Worm (Caenorhabditis elegans) whole organism, L1 larva: ENCODE results near the gene ras-2.
"Not testable (repeated sequence)": the region's sequence is repeated elsewhere in the genome, so short reads cannot be mapped to it uniquely, and the experiment has no call there.

ENCODE experiments used
- F16B12.6 ChIP-seq: fragments of 150-350 bp; optimal IDR thresholded peaks from 2 replicates; lab custom pipeline; 2014; ENCODE audit warnings: missing biosample characterization, missing genetic modification characterization
- Y116A8C.19 ChIP-seq: sonication (generic microtip); optimal IDR thresholded peaks from 2 replicates; lab custom pipeline; 2016; ENCODE audit warnings: missing compliant biosample characterization, missing genetic modification characterization, borderline replicate concordance
- aly-2 ChIP-seq: fragments of 150-350 bp; optimal IDR thresholded peaks from 2 replicates; lab custom pipeline; 2014; ENCODE audit warnings: missing biosample characterization, missing genetic modification characterization
- blmp-1 ChIP-seq: fragments of 150-350 bp; optimal IDR thresholded peaks from 2 replicates; lab custom pipeline; 2014; ENCODE audit warnings: missing biosample characterization, missing genetic modification characterization
- ceh-8 ChIP-seq: fragments of 200-800 bp; sonication (Bioruptor generic); optimal IDR thresholded peaks from 2 replicates; lab custom pipeline; 2018; ENCODE audit warnings: mild to moderate bottlenecking, missing genetic modification characterization, moderate library complexity, missing compliant biosample characterization
- dpl-1 ChIP-seq, 3 experiments: fragments of 150-350 bp in 2 of 3; sonication (generic microtip) in 1 of 3; optimal IDR thresholded peaks; 2 replicates each; lab custom pipeline; 2014 to 2017; ENCODE audit warnings: missing biosample characterization in 3 of 3, missing genetic modification characterization in 3 of 3, missing genetic modification reagents in 3 of 3
- dsc-1 ChIP-seq: sonication (generic microtip); optimal IDR thresholded peaks from 2 replicates; lab custom pipeline; 2016; ENCODE audit warnings: mild to moderate bottlenecking, missing genetic modification characterization, missing compliant biosample characterization
- efl-1 ChIP-seq, 4 experiments: fragments of 150-350 bp; optimal IDR thresholded peaks in 3 of 4; peaks in 1 of 4; 1 replicate in 1 of 4; 2 replicates in 3 of 4; lab custom pipeline; 2014; ENCODE audit warnings: missing biosample characterization in 2 of 4, missing genetic modification characterization in 2 of 4, missing genetic modification reagents in 2 of 4
- elt-2 ChIP-seq: sonication (generic microtip); optimal IDR thresholded peaks from 2 replicates; lab custom pipeline; 2016; ENCODE audit warnings: missing genetic modification characterization, mild to moderate bottlenecking, inconsistent platforms, missing compliant biosample characterization, missing genetic modification reagents
- fkh-10 ChIP-seq: sonication (generic microtip); optimal IDR thresholded peaks from 2 replicates; lab custom pipeline; 2017; ENCODE audit warnings: missing biosample characterization, missing genetic modification reagents, missing genetic modification characterization
- hlh-17 ChIP-seq: fragments of 200-800 bp; sonication (Bioruptor generic); optimal IDR thresholded peaks from 2 replicates; lab custom pipeline; 2018; ENCODE audit warnings: missing genetic modification characterization, mild to moderate bottlenecking, missing compliant biosample characterization, moderate library complexity, borderline replicate concordance
- hlh-4 ChIP-seq: sonication (generic microtip); optimal IDR thresholded peaks from 2 replicates; lab custom pipeline; 2016; ENCODE audit warnings: mild to moderate bottlenecking, missing genetic modification characterization, missing compliant biosample characterization
- lin-14 ChIP-seq: fragments of 200-800 bp; sonication (Bioruptor generic); optimal IDR thresholded peaks from 2 replicates; lab custom pipeline; 2018; ENCODE audit warnings: mild to moderate bottlenecking, missing genetic modification characterization, moderate library complexity, missing compliant biosample characterization
- lin-35 ChIP-seq, 2 experiments: fragments of 150-350 bp; optimal IDR thresholded peaks; 2 replicates each; lab custom pipeline; 2014; ENCODE audit warnings: missing biosample characterization in 2 of 2, missing genetic modification characterization in 2 of 2, missing genetic modification reagents in 2 of 2
- lsy-2 ChIP-seq, 2 experiments: fragments of 150-350 bp; optimal IDR thresholded peaks; 2 replicates each; lab custom pipeline; 2014; ENCODE audit warnings: missing biosample characterization in 2 of 2, missing genetic modification characterization in 2 of 2
- mab-9 ChIP-seq: fragments of 200-800 bp; sonication (Bioruptor generic); IDR thresholded peaks from 2 replicates; pipeline ENCODE4 v1.3.6; 2022; ENCODE audit warnings: missing genetic modification reagents, missing genetic modification characterization, missing compliant biosample characterization
- mef-2 ChIP-seq: fragments of 150-350 bp; optimal IDR thresholded peaks from 2 replicates; lab custom pipeline; 2014; ENCODE audit warnings: missing biosample characterization, missing genetic modification characterization
- nhr-12 ChIP-seq: sonication (generic microtip); optimal IDR thresholded peaks from 2 replicates; lab custom pipeline; 2017; ENCODE audit warnings: missing biosample characterization, missing genetic modification characterization
- nhr-47 ChIP-seq: sonication (generic microtip); optimal IDR thresholded peaks from 2 replicates; lab custom pipeline; 2016; ENCODE audit warnings: mild to moderate bottlenecking, missing genetic modification characterization, moderate library complexity, missing compliant biosample characterization
- nhr-90 ChIP-seq: sonication (generic microtip); optimal IDR thresholded peaks from 2 replicates; lab custom pipeline; 2016; ENCODE audit warnings: mild to moderate bottlenecking, missing genetic modification characterization, missing compliant biosample characterization; ENCODE audit not compliant: poor library complexity
- pqm-1 ChIP-seq: sonication (generic microtip); optimal IDR thresholded peaks from 3 replicates; lab custom pipeline; 2017; ENCODE audit warnings: missing biosample characterization, missing genetic modification characterization
- rnt-1 ChIP-seq: sonication (generic microtip); optimal IDR thresholded peaks from 2 replicates; lab custom pipeline; 2016; ENCODE audit warnings: mild to moderate bottlenecking, missing genetic modification characterization, moderate library complexity, missing compliant biosample characterization
- snu-23 ChIP-seq: sonication (generic microtip); optimal IDR thresholded peaks from 2 replicates; lab custom pipeline; 2016; ENCODE audit warnings: missing genetic modification characterization, missing compliant biosample characterization
- sox-4 ChIP-seq: sonication (generic microtip); optimal IDR thresholded peaks from 2 replicates; lab custom pipeline; 2016; ENCODE audit warnings: missing genetic modification characterization, missing compliant biosample characterization
- swsn-7 ChIP-seq: sonication (generic microtip); optimal IDR thresholded peaks from 2 replicates; lab custom pipeline; 2016; ENCODE audit warnings: missing genetic modification characterization, missing compliant biosample characterization
- tbx-2 ChIP-seq: sonication (generic microtip); optimal IDR thresholded peaks from 2 replicates; lab custom pipeline; 2016; ENCODE audit warnings: missing genetic modification characterization, missing compliant biosample characterization
- unc-30 ChIP-seq: sonication (generic microtip); optimal IDR thresholded peaks from 2 replicates; lab custom pipeline; 2017; ENCODE audit warnings: missing biosample characterization, missing genetic modification characterization
- unc-86 ChIP-seq: sonication (generic microtip); optimal IDR thresholded peaks from 2 replicates; lab custom pipeline; 2016; ENCODE audit warnings: missing genetic modification characterization, missing compliant biosample characterization
- unc-98 ChIP-seq: fragments of 200-800 bp; sonication (Bioruptor generic); IDR thresholded peaks from 2 replicates; pipeline ENCODE4 v1.3.6; 2022; ENCODE audit warnings: missing genetic modification characterization, missing compliant biosample characterization
- ztf-4 ChIP-seq: fragments of 150-350 bp; optimal IDR thresholded peaks from 2 replicates; lab custom pipeline; 2014; ENCODE audit warnings: missing biosample characterization, missing genetic modification characterization

The ras-2 gene

ce11 chrIII:4739975-4740374, at the start of gene ras-2:
ras-2 (minus strand) TSS chrIII:4740075.
- TF ChIP-seq rnt-1 (tag; lab: Kevin White, UChicago) (no peak), hlh-17 (GFP tag; lab: Kevin White, UChicago) (no peak), dsc-1 (tag; lab: Kevin White, UChicago) (no peak), aly-2 (tag; lab: Kevin White, UChicago) (no peak), nhr-12 (tag; lab: Kevin White, UChicago) (no peak), swsn-7 (tag; lab: Kevin White, UChicago) (no peak), unc-30 (no peak)

ce11 chrIII:4785714-4786113, 45.8 kb upstream of the ras-2 start, which contains the start of gene mel-28:
mel-28 (plus strand) TSS chrIII:4786080.
- TF ChIP-seq mef-2 (tag; lab: Kevin White, UChicago) (no peak), efl-1 (optimal IDR thresholded peaks at IDR 0.05; lab: Kevin White, UChicago) (peak; percentile 16 to 70), efl-1 (GFP tag; optimal IDR thresholded peaks at IDR 0.05 in 1 of 2; lab: Kevin White, UChicago) (peak; percentile 82 to 97), lsy-2 (tag; optimal IDR thresholded peaks at IDR 0.05; lab: Kevin White, UChicago) (peak in 1 of 2 experiments; percentile 56), F16B12.6 (tag; lab: Kevin White, UChicago) (peak; percentile 80), lin-35 (GFP tag; optimal IDR thresholded peaks at IDR 0.05; lab: Kevin White, UChicago) (peak; percentile 58 to 81), mab-9 (GFP tag; lab: Robert Waterston, UW) (no peak), blmp-1 (peak; percentile 74), dpl-1 (GFP tag; optimal IDR thresholded peaks at IDR 0.05; lab: Kevin White, UChicago) (peak; percentile 68 to 85 (median 73))

ce11 chrIII:4785131-4785530, 45.3 kb upstream of the ras-2 start, which contains the start of gene enu-3.2:
enu-3.2 (minus strand) TSS chrIII:4785235.
- TF ChIP-seq mab-9 (GFP tag; lab: Robert Waterston, UW); nhr-90 (tag; lab: Kevin White, UChicago); Y116A8C.19 (tag; lab: Kevin White, UChicago): not testable (repeated sequence)

- TF ChIP-seq sox-4 (tag; lab: Kevin White, UChicago); unc-98; ztf-4: not testable (repeated sequence)
These were observed 42.2 kb upstream of the ras-2 start, which contains the start of the genes gex-5 and C38D4.10 for ce11 chrIII:4781937-4782576. gex-5 (minus strand) TSS chrIII:4781987. C38D4.10 (plus strand) TSS chrIII:4782526.

- no peak for TF ChIP-seq rnt-1 (tag; lab: Kevin White, UChicago)
- no peak for TF ChIP-seq unc-98
- no peak for TF ChIP-seq fkh-10
- peak; percentile 53 for TF ChIP-seq blmp-1
- TF ChIP-seq unc-86 (tag; lab: Kevin White, UChicago) = no peak
- TF ChIP-seq ceh-8 (GFP tag; lab: Kevin White, UChicago) = no peak
- TF ChIP-seq elt-2 = peak; percentile 25
These were observed 40.0 kb upstream of the ras-2 start, which contains the start of gene B0393.9 for ce11 chrIII:4779855-4780254. B0393.9 (minus strand) TSS chrIII:4780157.

- no peak for TF ChIP-seq pqm-1
- no peak for TF ChIP-seq snu-23 (GFP tag; lab: Kevin White, UChicago)
- no peak for TF ChIP-seq efl-1 (optimal IDR thresholded peaks at IDR 0.05; lab: Kevin White, UChicago)
- TF ChIP-seq efl-1 (GFP tag; optimal IDR thresholded peaks at IDR 0.05 in 1 of 2; lab: Kevin White, UChicago) = no peak
- TF ChIP-seq hlh-4 (tag; lab: Kevin White, UChicago) = no peak
- no peak for TF ChIP-seq lin-14 (GFP tag; lab: Kevin White, UChicago)
- TF ChIP-seq ztf-4 = no peak
- TF ChIP-seq tbx-2 = no peak
- TF ChIP-seq F16B12.6 (tag; lab: Kevin White, UChicago) = no peak
- no peak for TF ChIP-seq nhr-47 (tag; lab: Kevin White, UChicago)
- TF ChIP-seq dsc-1 (tag; lab: Kevin White, UChicago) = no peak
These were observed 38.1 kb upstream of the ras-2 start, which contains the start of gene B0393.7 for ce11 chrIII:4778003-4778402. B0393.7 (minus strand) TSS chrIII:4778103.
